Worm (Caenorhabditis elegans) whole organism, midembryonic: ENCODE results near the gene Y102A11A.9.
A peak's percentile ranks its signal among the peaks of the same experiment; 100 is the strongest.
"Not testable (repeated sequence)": the region's sequence is repeated elsewhere in the genome, so short reads cannot be mapped to it uniquely, and the experiment has no call there.

Experiments used
- T22C8.4 ChIP-seq: fragments of 200-800 bp; sonication (Bioruptor generic); IDR thresholded peaks from 2 replicates; pipeline ENCODE4 v1.3.6; 2022; ENCODE audit warnings: missing genetic modification characterization, missing compliant biosample characterization
- cog-1 ChIP-seq: sonication (generic microtip); optimal IDR thresholded peaks from 2 replicates; lab custom pipeline; 2016; ENCODE audit warnings: missing genetic modification characterization, missing compliant biosample characterization
- flt-1 ChIP-seq: fragments of 200-800 bp; sonication (Bioruptor generic); IDR thresholded peaks from 2 replicates; pipeline ENCODE4 v1.3.6; 2022; ENCODE audit warnings: missing genetic modification characterization, missing compliant biosample characterization
- klf-2 ChIP-seq: fragments of 200-800 bp; sonication (Bioruptor generic); conservative IDR thresholded peaks from 2 replicates; pipeline ENCODE4 v1.3.6; 2022; ENCODE audit warnings: missing genetic modification reagents, missing genetic modification characterization, missing compliant biosample characterization
- med-1 ChIP-seq: sonication (generic microtip); optimal IDR thresholded peaks from 2 replicates; lab custom pipeline; 2017; ENCODE audit warnings: missing genetic modification characterization, mild to moderate bottlenecking, missing compliant biosample characterization, antibody characterized with exemption, missing genetic modification reagents; ENCODE audit not compliant: insufficient read depth
- ref-1 ChIP-seq: fragments of 200-800 bp; sonication (Bioruptor generic); conservative IDR thresholded peaks from 2 replicates; pipeline ENCODE4 v1.3.6; 2022; ENCODE audit warnings: missing genetic modification reagents, missing genetic modification characterization, missing compliant biosample characterization
- tab-1 ChIP-seq: fragments of 200-800 bp; sonication (Bioruptor generic); IDR thresholded peaks from 2 replicates; pipeline ENCODE4 v1.3.6; 2022; ENCODE audit warnings: missing genetic modification characterization, missing compliant biosample characterization
- ztf-23 ChIP-seq: fragments of 200-800 bp; sonication (Bioruptor generic); IDR thresholded peaks from 2 replicates; pipeline ENCODE4 v1.3.6; 2022; ENCODE audit warnings: missing genetic modification reagents, missing genetic modification characterization, missing compliant biosample characterization
- ztf-29 ChIP-seq: fragments of 200-800 bp; sonication (Bioruptor generic); IDR thresholded peaks from 2 replicates; pipeline ENCODE4 v1.3.6; 2022; ENCODE audit warnings: missing genetic modification reagents, missing genetic modification characterization, missing compliant biosample characterization

ce11 chrX:2056875-2057274, 43.9 kb downstream of the Y102A11A.9 start:
- TF ChIP-seq T22C8.4 (GFP tag; lab: Robert Waterston, UW); med-1 (GFP tag; lab: Kevin White, UChicago); klf-2 (GFP tag; lab: Robert Waterston, UW); ref-1 (GFP tag; lab: Robert Waterston, UW); tab-1 (GFP tag; lab: Robert Waterston, UW); cog-1 (tag; lab: Kevin White, UChicago); flt-1 (GFP tag; lab: Robert Waterston, UW); ztf-29 (GFP tag; lab: Robert Waterston, UW): not testable (repeated sequence)
- TF ChIP-seq ztf-23 (GFP tag; lab: Robert Waterston, UW), result 0 out of 2 replicates have a peak, but pooled peaks have one; percentile 25
